Worm (Caenorhabditis elegans) whole organism, young adult: ENCODE results near the gene W06G6.20.

Experiments
- F23B12.7 ChIP-seq: sonication (generic microtip); optimal IDR thresholded peaks from 2 replicates; lab custom pipeline; 2017; ENCODE audit warnings: missing genetic modification characterization, mild to moderate bottlenecking, missing compliant biosample characterization, antibody characterized with exemption, moderate library complexity; ENCODE audit not compliant: insufficient read depth
- mcd-1 ChIP-seq: fragments of 200-800 bp; sonication (Bioruptor generic); IDR thresholded peaks from 2 replicates; pipeline ENCODE4 v1.3.6; 2022; ENCODE audit warnings: missing genetic modification reagents, missing genetic modification characterization, missing compliant biosample characterization
- nhr-27 ChIP-seq: fragments of 200-800 bp; sonication (Bioruptor generic); optimal IDR thresholded peaks from 2 replicates; lab custom pipeline; 2018; ENCODE audit warnings: mild to moderate bottlenecking, missing genetic modification characterization, moderate library complexity, missing compliant biosample characterization
- nhr-90 ChIP-seq: sonication (generic microtip); optimal IDR thresholded peaks from 2 replicates; lab custom pipeline; 2016; ENCODE audit warnings: missing genotype, mild to moderate bottlenecking, missing genetic modification characterization, missing compliant biosample characterization

DNA sequence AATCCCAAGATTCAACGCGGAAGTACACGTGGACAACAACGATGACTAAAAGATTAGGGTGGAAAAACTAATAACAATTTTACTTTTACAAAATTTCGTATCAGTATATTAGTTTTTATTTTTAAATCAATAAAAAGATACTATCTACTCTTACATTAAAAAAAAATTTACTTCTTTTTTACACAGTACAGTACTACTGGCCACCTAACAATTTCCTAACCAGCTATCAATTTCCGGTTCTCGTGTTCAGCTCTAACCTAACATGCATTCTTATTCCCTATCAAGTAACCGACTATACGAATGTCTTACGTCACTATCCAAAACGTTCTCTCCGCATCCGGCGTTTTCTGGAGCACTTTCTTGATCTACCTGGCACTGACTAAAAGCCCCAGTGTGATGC is 18.6 kb downstream of the W06G6.20 start, which contains the start of gene srd-21:
- TF ChIP-seq F23B12.7 (tag; lab: Kevin White, UChicago) (no peak), nhr-27 (tag; lab: Kevin White, UChicago) (no peak), mcd-1 (no peak), nhr-90 (tag; lab: Kevin White, UChicago) (no peak)
